Worm (Caenorhabditis elegans) whole organism, dauer: Measurements from ENCODE around the gene srm-2.
"Not testable (repeated sequence)": the region's sequence is repeated elsewhere in the genome, so short reads cannot be mapped to it uniquely, and the experiment has no call there.

Source experiments
- unc-62 ChIP-seq: sonication (generic microtip); optimal IDR thresholded peaks from 2 replicates; lab custom pipeline; 2017; ENCODE audit warnings: missing biosample characterization, missing genetic modification reagents, missing genetic modification characterization

The srm-2 gene

DNA sequence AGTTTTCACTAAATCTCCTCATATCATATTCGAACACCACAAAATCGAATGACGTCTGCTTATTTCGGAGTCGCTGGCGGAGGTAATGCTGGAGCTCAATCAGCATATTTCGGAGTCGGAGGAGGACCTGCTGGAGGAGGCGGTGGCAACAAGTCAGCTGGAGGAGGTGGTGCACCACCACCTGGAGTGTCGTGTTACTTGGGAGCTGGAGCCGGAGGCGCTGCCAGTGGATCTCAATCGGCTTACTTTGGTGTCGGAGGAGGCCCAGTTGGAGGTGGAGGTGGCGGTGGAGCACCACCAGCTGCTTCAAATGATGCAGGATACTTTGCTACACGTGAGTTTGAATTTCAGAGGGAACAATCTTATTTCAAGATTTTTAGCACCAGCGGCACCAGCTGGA, 8.0 kb downstream of the srm-2 start, which contains the start of gene ssq-4:
ssq-4 (plus strand) TSS at position 19 of the 400 bp plus-strand sequence.
- not testable (repeated sequence) for TF ChIP-seq unc-62 (GFP tag; lab: Kevin White, UChicago)

DNA sequence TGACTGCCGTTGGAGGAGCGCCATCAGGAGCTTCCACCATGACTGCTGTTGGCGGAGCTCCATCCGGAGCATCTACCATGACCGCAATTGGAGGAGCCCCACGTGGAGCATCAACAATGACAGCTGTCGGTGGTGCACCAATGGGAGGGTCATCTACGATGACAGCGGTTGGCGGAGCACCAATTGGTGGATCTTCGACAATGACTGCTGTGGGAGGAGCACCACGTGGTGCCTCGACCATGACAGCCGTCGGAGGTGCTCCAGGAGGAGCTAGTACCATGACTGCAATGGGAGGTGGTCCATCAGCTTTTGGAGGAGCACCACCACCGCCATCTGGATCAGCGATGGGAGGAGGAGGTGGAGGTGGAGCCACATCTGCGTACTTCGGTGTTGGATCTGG, 8.6 kb downstream of the srm-2 start, which contains the start of gene T28H11.7:
T28H11.7 (minus strand) TSS at position 101 of the 400 bp plus-strand sequence.
- TF ChIP-seq unc-62 (GFP tag; lab: Kevin White, UChicago), result not testable (repeated sequence)

DNA sequence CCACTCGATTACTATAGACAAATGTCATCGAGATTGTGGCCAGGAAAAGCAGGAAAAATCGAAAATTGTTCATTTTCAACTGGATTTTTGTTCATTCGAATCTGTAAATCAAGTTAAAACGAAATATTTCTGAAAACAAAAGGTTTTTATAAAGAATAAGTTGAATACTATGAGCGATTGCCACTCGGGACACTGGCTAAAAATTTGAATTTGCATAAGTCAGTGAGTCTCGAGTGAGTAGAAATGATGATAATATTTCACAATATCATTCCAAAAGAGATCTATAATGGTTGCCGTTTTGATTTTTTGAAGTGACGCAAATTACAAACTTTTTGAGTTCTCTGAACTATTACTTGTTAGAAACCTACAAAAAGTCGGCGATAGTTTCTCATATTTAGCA, 12.1 kb downstream of the srm-2 start, which contains the start of gene T28H11.8:
T28H11.8 (minus strand) TSS at position 101 of the 400 bp plus-strand sequence.
- no peak for TF ChIP-seq unc-62 (GFP tag; lab: Kevin White, UChicago)

DNA sequence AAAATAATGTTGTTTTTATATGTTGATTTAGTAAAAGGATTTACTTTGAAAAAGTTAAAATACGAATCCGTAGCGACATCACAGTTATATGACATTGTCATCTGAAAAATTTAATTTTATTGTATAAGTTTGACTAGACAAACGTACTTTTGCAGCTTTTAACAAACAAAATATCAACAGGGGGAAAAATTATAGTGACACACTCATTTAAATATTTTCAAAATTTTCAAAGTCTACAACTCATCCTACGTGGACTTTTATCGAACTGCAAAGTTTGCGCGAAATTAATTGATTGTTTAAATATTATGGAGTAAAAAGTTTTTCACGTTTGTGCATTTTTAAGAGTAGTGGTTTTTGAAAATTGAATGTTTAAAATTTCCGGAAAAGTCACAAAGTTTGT, 17.2 kb downstream of the srm-2 start, which contains the start of gene C09B9.85:
C09B9.85 (minus strand) TSS at position 101 of the 400 bp plus-strand sequence.
- no peak for TF ChIP-seq unc-62 (GFP tag; lab: Kevin White, UChicago)

DNA sequence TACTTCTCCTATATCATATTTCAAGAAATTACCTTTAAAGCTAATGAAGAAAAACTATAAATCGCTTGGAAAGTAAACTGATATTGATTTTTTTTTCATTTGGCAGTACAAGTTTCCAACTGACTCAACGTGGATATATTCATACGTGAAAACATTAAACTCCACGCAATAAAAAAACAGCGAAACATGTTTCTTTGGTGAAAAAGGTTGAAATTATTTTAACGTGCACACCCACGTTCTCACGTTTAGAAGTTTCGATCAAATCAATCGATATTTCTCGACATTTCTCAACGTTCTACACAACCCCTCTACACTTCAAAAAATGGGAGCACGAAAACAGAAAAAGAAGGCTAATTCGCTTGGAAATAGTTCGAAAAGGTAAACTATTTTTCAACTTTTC, 20.5 kb downstream of the srm-2 start, which contains the start of the genes best-6 and C09B9.2:
best-6 (minus strand) TSS at position 101 of the 400 bp plus-strand sequence.
C09B9.2 (plus strand) TSS at position 314 of the 400 bp plus-strand sequence.
- no peak for TF ChIP-seq unc-62 (GFP tag; lab: Kevin White, UChicago)

DNA sequence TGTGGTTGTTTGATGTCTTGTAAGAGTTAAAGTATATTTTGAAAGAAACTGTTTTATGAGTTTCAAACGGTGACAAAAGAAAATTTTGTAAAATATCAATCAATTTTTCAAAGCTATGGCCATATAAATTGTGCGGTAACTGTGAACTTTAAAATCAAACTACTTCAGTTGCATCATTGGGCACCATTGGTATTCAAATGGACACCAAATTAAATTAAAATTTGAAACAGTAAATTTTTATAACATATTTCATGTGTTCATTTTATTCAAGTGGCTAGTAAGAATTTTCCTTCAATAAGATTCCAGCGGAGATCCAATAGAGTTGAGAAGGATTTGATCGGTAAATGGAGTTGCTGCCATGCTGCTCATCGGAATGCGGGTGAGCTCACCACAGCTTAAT, 22.9 kb downstream of the srm-2 start:
- TF ChIP-seq unc-62 (GFP tag; lab: Kevin White, UChicago), result no peak

DNA sequence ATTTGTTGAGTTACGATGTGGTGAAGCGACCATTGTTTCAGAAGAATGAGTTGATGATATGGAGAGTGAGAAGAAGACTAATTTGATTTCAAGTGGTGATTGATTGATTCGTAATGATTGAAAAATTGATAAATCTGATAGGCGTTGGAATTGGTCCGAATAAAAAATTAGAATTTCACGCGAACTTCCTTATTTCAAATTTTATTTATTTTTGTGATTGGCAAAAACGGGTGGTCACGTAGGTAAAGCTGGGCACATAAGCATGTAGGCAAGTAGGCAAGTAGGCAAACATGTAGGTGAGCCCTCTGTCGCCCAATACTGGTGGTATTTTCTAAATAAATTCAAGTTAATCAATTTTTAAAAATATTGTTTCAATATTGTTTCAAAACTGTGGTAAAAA, 24.8 kb downstream of the srm-2 start, which contains the start of gene C09B9.4:
C09B9.4 (minus strand) TSS at position 101 of the 400 bp plus-strand sequence.
- no peak for TF ChIP-seq unc-62 (GFP tag; lab: Kevin White, UChicago)

DNA sequence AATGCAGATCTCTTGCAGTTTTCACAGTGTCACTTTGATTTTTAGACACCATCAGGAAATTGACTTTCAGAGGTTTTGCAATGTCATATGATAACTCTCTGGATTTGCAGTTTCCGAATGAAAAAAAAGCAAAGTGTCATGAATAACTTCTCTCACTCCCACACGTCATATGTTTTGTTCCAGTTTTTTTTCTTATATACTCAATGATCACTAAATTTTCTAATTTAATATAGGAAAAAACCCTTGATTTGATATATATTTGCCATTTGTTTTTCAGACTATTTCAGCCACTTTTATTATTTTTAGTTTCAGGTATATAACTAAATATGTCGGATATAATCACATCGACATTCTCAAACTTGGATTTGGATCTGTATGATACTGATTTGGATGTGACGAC, 29.0 kb downstream of the srm-2 start, which contains the start of gene C09B9.1:
C09B9.1 (plus strand) TSS at position 301 of the 400 bp plus-strand sequence.
- no peak for TF ChIP-seq unc-62 (GFP tag; lab: Kevin White, UChicago)

DNA sequence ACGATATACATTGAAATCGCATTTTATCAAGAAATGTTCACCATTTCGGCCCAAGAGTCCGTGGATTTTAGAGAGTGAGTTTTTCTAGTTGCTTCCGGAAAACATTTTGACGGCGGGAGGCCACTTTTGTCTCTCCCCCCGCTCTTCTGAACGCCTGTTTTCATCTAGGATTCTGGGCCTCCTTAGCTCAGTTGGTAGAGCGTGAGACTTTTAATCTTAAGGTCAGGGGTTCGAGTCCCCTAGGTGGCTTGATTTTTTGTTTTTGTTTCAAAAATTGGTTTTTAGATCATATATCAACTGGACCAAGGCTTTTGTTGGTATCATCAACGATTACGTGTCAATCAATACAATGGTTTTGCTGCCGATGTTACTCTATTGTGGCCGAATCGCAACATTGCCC, 30.3 kb downstream of the srm-2 start:
- TF ChIP-seq unc-62 (GFP tag; lab: Kevin White, UChicago), result no peak

DNA sequence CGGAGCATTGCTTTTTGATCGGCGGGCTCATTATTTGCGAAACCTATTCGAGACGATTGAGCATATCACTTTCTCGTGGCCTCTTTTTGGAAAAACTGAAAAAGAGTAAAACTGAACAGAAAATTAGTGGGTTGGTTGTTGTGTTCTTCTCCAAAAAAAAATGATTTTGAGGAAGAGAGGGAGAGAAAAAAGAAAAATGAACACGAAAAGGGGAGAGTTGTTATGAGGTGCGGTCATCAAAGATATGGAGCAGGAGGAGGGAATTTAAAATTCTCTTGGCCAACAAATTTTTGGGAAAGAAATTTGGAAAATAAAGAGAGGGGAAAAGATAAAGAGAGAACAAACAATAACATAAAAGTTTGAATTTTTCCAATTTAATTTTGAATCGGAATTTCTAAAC, 36.9 kb downstream of the srm-2 start, which contains the start of gene hot-9:
hot-9 (minus strand) TSS at position 101 of the 400 bp plus-strand sequence.
- TF ChIP-seq unc-62 (GFP tag; lab: Kevin White, UChicago), result no peak

DNA sequence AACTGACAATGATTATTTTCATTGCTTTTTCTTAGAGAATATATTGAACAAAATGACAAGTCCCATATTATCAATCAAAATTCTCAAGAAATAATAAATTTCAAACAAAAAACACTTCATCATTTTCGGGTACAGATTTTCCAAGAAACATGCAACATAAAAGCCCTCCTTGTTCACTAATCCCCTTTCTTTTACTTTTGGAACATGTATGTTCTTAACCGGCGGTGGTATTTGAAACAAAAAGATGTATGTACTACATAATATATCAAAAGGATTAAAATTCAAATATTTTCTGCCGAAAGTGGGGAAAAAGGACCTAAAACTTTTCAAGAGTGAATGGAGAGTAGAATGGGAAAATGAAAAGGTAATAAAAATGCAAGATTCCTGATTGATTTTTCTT, 45.8 kb downstream of the srm-2 start:
- TF ChIP-seq unc-62 (GFP tag; lab: Kevin White, UChicago), result no peak

DNA sequence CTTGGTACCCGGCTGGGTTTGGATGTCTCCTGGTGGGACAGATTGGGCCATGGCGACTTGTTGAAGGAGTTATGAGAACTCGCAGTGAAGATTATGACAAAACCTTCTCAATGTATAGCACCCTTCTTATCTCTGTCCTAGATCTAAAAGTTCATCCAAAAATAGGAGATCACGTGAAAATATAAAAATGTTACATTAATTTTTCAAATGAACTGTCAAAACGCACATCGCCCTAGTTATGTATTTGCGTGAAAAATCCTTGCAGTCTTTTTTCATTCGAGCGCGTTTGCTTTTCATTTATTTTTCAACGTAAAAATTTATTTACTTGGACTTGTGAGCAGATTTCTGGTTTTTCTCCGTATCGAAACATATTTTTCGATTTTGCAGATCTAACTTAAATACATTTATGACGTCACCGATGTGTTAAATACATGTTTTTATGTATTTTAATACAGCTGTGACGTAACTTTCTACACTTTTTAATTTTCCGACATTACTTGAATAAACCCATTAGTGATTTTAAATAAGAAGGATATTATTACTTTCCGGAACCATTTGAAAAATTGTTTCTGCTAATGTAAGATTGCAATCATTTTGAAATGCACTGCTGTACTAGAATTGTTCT, 47.6 kb downstream of the srm-2 start, which contains the start of gene msp-55:
msp-55 (minus strand) TSS at position 51 of the 625 bp plus-strand sequence.
- no peak for TF ChIP-seq unc-62 (GFP tag; lab: Kevin White, UChicago)
